Worm (Caenorhabditis elegans) whole organism, late embryonic: ENCODE measurements around the gene F43G6.8.

Experiments used
- K02D7.2 ChIP-seq: sonication (generic microtip); optimal IDR thresholded peaks from 2 replicates; lab custom pipeline; 2017; ENCODE audit warnings: mild to moderate bottlenecking, missing genetic modification characterization, missing compliant biosample characterization
- ama-1 ChIP-seq: fragments of 150-350 bp; optimal IDR thresholded peaks from 2 replicates; lab custom pipeline; 2014
- che-1 ChIP-seq: sonication (generic microtip); optimal IDR thresholded peaks from 2 replicates; lab custom pipeline; 2016; ENCODE audit warnings: mild to moderate bottlenecking, missing genetic modification characterization, missing compliant biosample characterization
- ets-4 ChIP-seq: sonication (generic microtip); optimal IDR thresholded peaks from 2 replicates; lab custom pipeline; 2016; ENCODE audit warnings: missing genetic modification characterization, missing compliant biosample characterization
- fkh-6 ChIP-seq: sonication (generic microtip); optimal IDR thresholded peaks from 2 replicates; lab custom pipeline; 2016; ENCODE audit warnings: missing genetic modification characterization, missing compliant biosample characterization
- nfya-1 ChIP-seq: sonication (generic microtip); optimal IDR thresholded peaks from 2 replicates; lab custom pipeline; 2017; ENCODE audit warnings: missing genetic modification characterization, mild to moderate bottlenecking, missing compliant biosample characterization, antibody characterized with exemption, moderate library complexity
- odd-2 ChIP-seq: sonication (generic microtip); optimal IDR thresholded peaks from 2 replicates; lab custom pipeline; 2017; ENCODE audit warnings: antibody characterized with exemption, mild to moderate bottlenecking, missing genetic modification characterization, missing compliant biosample characterization

- TF ChIP-seq K02D7.2 (no peak), odd-2 (tag; lab: Kevin White, UChicago) (no peak), nfya-1 (tag; lab: Kevin White, UChicago) (no peak), ama-1 (lab: Kevin White, UChicago) (no peak), che-1 (tag; lab: Kevin White, UChicago) (no peak), fkh-6 (tag; lab: Kevin White, UChicago) (no peak), ets-4 (tag; lab: Kevin White, UChicago) (no peak)
Observed at ce11 chrII:11802451-11802850, 11.4 kb downstream of the F43G6.8 start, which contains the start of gene F43G6.17.
